Fruit fly (Drosophila melanogaster) S2 (cell line): ENCODE data around the gene b6.
A peak's percentile ranks its signal among the peaks of the same experiment; 100 is the strongest.

Source experiments
- CG8478 ChIP-seq: fragments of >200 bp; optimal IDR thresholded peaks from 2 replicates; lab custom pipeline; 2018
- CTCF ChIP-seq, 2 experiments: fragments of >200 bp; optimal IDR thresholded peaks; 2 replicates each; lab custom pipeline; 2018

- no peak for TF ChIP-seq CG8478 (lab: Kevin White, UChicago)
- peak; percentile 53 to 60 for TF ChIP-seq CTCF (optimal IDR thresholded peaks at IDR 0.05; lab: Kevin White, UChicago)
Observed at dm6 chrX:1660269-1660668, 26.2 kb upstream of the b6 start.
